Fruit fly (Drosophila melanogaster) S2 (cell line): ENCODE results near the gene CG42674.

Experiments used
- CG8478 ChIP-seq: fragments of >200 bp; optimal IDR thresholded peaks from 2 replicates; lab custom pipeline; 2018
- CTCF ChIP-seq, 2 experiments: fragments of >200 bp; optimal IDR thresholded peaks; 2 replicates each; lab custom pipeline; 2018

dm6 chr3L:20193748-20194058 lies 4.4 kb downstream of the CG42674 start:
- TF ChIP-seq CG8478 (lab: Kevin White, UChicago) = no peak
- no peak for TF ChIP-seq CTCF (optimal IDR thresholded peaks at IDR 0.05; lab: Kevin White, UChicago)
